Fruit fly (Drosophila melanogaster): Measurements from ENCODE around the gene Nin.

Nin gene

dm6 chr2L:5242194-5242914 lies 36.0 kb downstream of the Nin start:
- peak; percentile 25 for TF ChIP-seq ovo (GFP tag; optimal IDR thresholded peaks at IDR 0.05)
- peak; percentile 53 for TF ChIP-seq kay (GFP tag; ENCODE audit: borderline replicate concordance)
- peak; percentile 67 for TF ChIP-seq cic (GFP tag; optimal IDR thresholded peaks at IDR 0.05)
- peak; percentile 15 for TF ChIP-seq tj (GFP tag; optimal IDR thresholded peaks at IDR 0.05)
- TF ChIP-seq cnc (optimal IDR thresholded peaks at IDR 0.05) = no peak
- peak; percentile 10 for TF ChIP-seq pad (GFP tag; optimal IDR thresholded peaks at IDR 0.05)
- TF ChIP-seq bab1 (GFP tag; optimal IDR thresholded peaks at IDR 0.05) = no peak
- TF ChIP-seq CG12768 (GFP tag; optimal IDR thresholded peaks at IDR 0.05) = peak; percentile 30
- peak; percentile 16 for TF ChIP-seq Clk (GFP tag; optimal IDR thresholded peaks at IDR 0.05)
- TF ChIP-seq Mnt (GFP tag; optimal IDR thresholded peaks at IDR 0.05) = no peak
- peak; percentile 70 for TF ChIP-seq CG7101 (tag; optimal IDR thresholded peaks at IDR 0.05)
- peak; percentile 57 for TF ChIP-seq CG33017 (tag; optimal IDR thresholded peaks at IDR 0.05)
- TF ChIP-seq Crg-1 (GFP tag; optimal IDR thresholded peaks at IDR 0.05) = peak; percentile 13
- peak; percentile 69 for TF ChIP-seq CG11617 (GFP tag; optimal IDR thresholded peaks at IDR 0.05)
- peak; percentile 27 for TF ChIP-seq Hr96 (GFP tag; optimal IDR thresholded peaks at IDR 0.05)
- no peak for TF ChIP-seq CG1620 (GFP tag; optimal IDR thresholded peaks at IDR 0.05)
- peak; percentile 23 for TF ChIP-seq CG7045 (GFP tag; optimal IDR thresholded peaks at IDR 0.05)
- peak; percentile 52 for TF ChIP-seq CG14711 (tag; optimal IDR thresholded peaks at IDR 0.05)
- TF ChIP-seq toe (GFP tag; optimal IDR thresholded peaks at IDR 0.05) = peak; percentile 4
- peak; percentile 55 for TF ChIP-seq CG5204 (GFP tag; optimal IDR thresholded peaks at IDR 0.05)

dm6 chr2L:5240520-5240919 lies 37.8 kb downstream of the Nin start:
- TF ChIP-seq CG11617 (GFP tag; optimal IDR thresholded peaks at IDR 0.05) = no peak
- no peak for TF ChIP-seq ovo (GFP tag; optimal IDR thresholded peaks at IDR 0.05)
- peak; percentile 9 for TF ChIP-seq bab1 (GFP tag; optimal IDR thresholded peaks at IDR 0.05)
- no peak for TF ChIP-seq Clk (GFP tag; optimal IDR thresholded peaks at IDR 0.05)
- TF ChIP-seq cnc (optimal IDR thresholded peaks at IDR 0.05) = no peak
- no peak for TF ChIP-seq CG5204 (GFP tag; optimal IDR thresholded peaks at IDR 0.05)
- no peak for TF ChIP-seq CG12768 (GFP tag; optimal IDR thresholded peaks at IDR 0.05)
- TF ChIP-seq tj (GFP tag; optimal IDR thresholded peaks at IDR 0.05) = no peak

- no peak for TF ChIP-seq Hr96 (GFP tag; optimal IDR thresholded peaks at IDR 0.05)
- no peak for TF ChIP-seq bab1 (GFP tag; optimal IDR thresholded peaks at IDR 0.05)
- TF ChIP-seq Mnt (GFP tag; optimal IDR thresholded peaks at IDR 0.05) = no peak
- TF ChIP-seq tj (GFP tag; optimal IDR thresholded peaks at IDR 0.05) = no peak
- no peak for TF ChIP-seq CG5204 (GFP tag; optimal IDR thresholded peaks at IDR 0.05)
- no peak for TF ChIP-seq CG14711 (tag; optimal IDR thresholded peaks at IDR 0.05)
- no peak for TF ChIP-seq ovo (GFP tag; optimal IDR thresholded peaks at IDR 0.05)
- TF ChIP-seq cnc (optimal IDR thresholded peaks at IDR 0.05) = no peak
- TF ChIP-seq cic (GFP tag; optimal IDR thresholded peaks at IDR 0.05) = no peak
Measured at dm6 chr2L:5239433-5240278, 38.7 kb downstream of the Nin start.

dm6 chr2L:5238567-5238925 lies 39.8 kb downstream of the Nin start:
- TF ChIP-seq toe (GFP tag; optimal IDR thresholded peaks at IDR 0.05) = no peak
- TF ChIP-seq cnc (optimal IDR thresholded peaks at IDR 0.05) = no peak
- TF ChIP-seq Clk (GFP tag; optimal IDR thresholded peaks at IDR 0.05) = no peak

dm6 chr2L:5237899-5238566 lies 40.3 kb downstream of the Nin start:
- TF ChIP-seq kay (GFP tag; ENCODE audit: borderline replicate concordance) (peak; percentile 51), Mnt (GFP tag; optimal IDR thresholded peaks at IDR 0.05) (no peak)

- no peak for TF ChIP-seq CG5204 (GFP tag; optimal IDR thresholded peaks at IDR 0.05)
- no peak for TF ChIP-seq Clk (GFP tag; optimal IDR thresholded peaks at IDR 0.05)
- no peak for TF ChIP-seq CG1620 (GFP tag; optimal IDR thresholded peaks at IDR 0.05)
- no peak for TF ChIP-seq cnc (optimal IDR thresholded peaks at IDR 0.05)
- TF ChIP-seq CG12768 (GFP tag; optimal IDR thresholded peaks at IDR 0.05) = no peak
- TF ChIP-seq Mnt (GFP tag; optimal IDR thresholded peaks at IDR 0.05) = peak; percentile 31
- TF ChIP-seq CG33017 (tag; optimal IDR thresholded peaks at IDR 0.05) = peak; percentile 8
- no peak for TF ChIP-seq CG7045 (GFP tag; optimal IDR thresholded peaks at IDR 0.05)
- TF ChIP-seq CG14711 (tag; optimal IDR thresholded peaks at IDR 0.05) = no peak
- no peak for TF ChIP-seq toe (GFP tag; optimal IDR thresholded peaks at IDR 0.05)
- TF ChIP-seq CG7101 (tag; optimal IDR thresholded peaks at IDR 0.05) = peak; percentile 20
- peak; percentile 92 for TF ChIP-seq tj (GFP tag; optimal IDR thresholded peaks at IDR 0.05)
Measured at dm6 chr2L:5237175-5237753, 41.1 kb downstream of the Nin start.
